Fruit fly (Drosophila melanogaster): ENCODE measurements around the gene P5CDh2.

P5CDh2 gene

dm6 chr3R:21893929-21894328, 16.2 kb downstream of the P5CDh2 start:
- TF ChIP-seq usp (GFP tag; optimal IDR thresholded peaks at IDR 0.05) (no peak), pan (optimal IDR thresholded peaks at IDR 0.05) (no peak), psq (optimal IDR thresholded peaks at IDR 0.05) (no peak), EcR (GFP tag; optimal IDR thresholded peaks at IDR 0.05) (no peak), Dll (optimal IDR thresholded peaks at IDR 0.05) (no peak), CG8478 (optimal IDR thresholded peaks at IDR 0.05) (no peak)

dm6 chr3R:21895961-21896875, 18.5 kb downstream of the P5CDh2 start:
- no peak for TF ChIP-seq psq (optimal IDR thresholded peaks at IDR 0.05)
- peak; percentile 77 to 82 for TF ChIP-seq EcR (GFP tag; optimal IDR thresholded peaks at IDR 0.05)

- TF ChIP-seq usp (GFP tag; optimal IDR thresholded peaks at IDR 0.05) (no peak), Dll (optimal IDR thresholded peaks at IDR 0.05) (no peak), CG8478 (optimal IDR thresholded peaks at IDR 0.05) (no peak), psq (optimal IDR thresholded peaks at IDR 0.05) (no peak), pan (optimal IDR thresholded peaks at IDR 0.05) (no peak), EcR (GFP tag; optimal IDR thresholded peaks at IDR 0.05) (no peak)
Measured at dm6 chr3R:21897565-21897964, 19.8 kb downstream of the P5CDh2 start.

dm6 chr3R:21898758-21899157, 21.0 kb downstream of the P5CDh2 start:
- peak; percentile 59 to 85 for TF ChIP-seq EcR (GFP tag; optimal IDR thresholded peaks at IDR 0.05)
- TF ChIP-seq usp (GFP tag; optimal IDR thresholded peaks at IDR 0.05): no peak
- TF ChIP-seq pan (optimal IDR thresholded peaks at IDR 0.05): no peak
- TF ChIP-seq CG8478 (optimal IDR thresholded peaks at IDR 0.05): no peak

- TF ChIP-seq Dll (optimal IDR thresholded peaks at IDR 0.05): no peak
- no peak for TF ChIP-seq usp (GFP tag; optimal IDR thresholded peaks at IDR 0.05)
- TF ChIP-seq EcR (GFP tag; optimal IDR thresholded peaks at IDR 0.05): no peak
- TF ChIP-seq pan (optimal IDR thresholded peaks at IDR 0.05): no peak
- TF ChIP-seq CG8478 (optimal IDR thresholded peaks at IDR 0.05): no peak
- TF ChIP-seq psq (optimal IDR thresholded peaks at IDR 0.05): no peak
Measured at dm6 chr3R:21899170-21899575, 21.4 kb downstream of the P5CDh2 start.

- TF ChIP-seq Dll (optimal IDR thresholded peaks at IDR 0.05) (no peak), usp (GFP tag; optimal IDR thresholded peaks at IDR 0.05) (no peak), CG8478 (optimal IDR thresholded peaks at IDR 0.05) (no peak), pan (optimal IDR thresholded peaks at IDR 0.05) (no peak), EcR (GFP tag; optimal IDR thresholded peaks at IDR 0.05) (peak; percentile 34 to 77), psq (optimal IDR thresholded peaks at IDR 0.05) (no peak)
Measured at dm6 chr3R:21904345-21904744, 26.6 kb downstream of the P5CDh2 start.

- no peak for TF ChIP-seq Dll (optimal IDR thresholded peaks at IDR 0.05)
- TF ChIP-seq psq (optimal IDR thresholded peaks at IDR 0.05): no peak
- TF ChIP-seq EcR (GFP tag; optimal IDR thresholded peaks at IDR 0.05): no peak
- TF ChIP-seq pan (optimal IDR thresholded peaks at IDR 0.05): no peak
- TF ChIP-seq CG8478 (optimal IDR thresholded peaks at IDR 0.05): no peak
- no peak for TF ChIP-seq usp (GFP tag; optimal IDR thresholded peaks at IDR 0.05)
Measured at dm6 chr3R:21905615-21906014, 27.9 kb downstream of the P5CDh2 start.

dm6 chr3R:21906867-21907266, 29.1 kb downstream of the P5CDh2 start:
- TF ChIP-seq Dll (optimal IDR thresholded peaks at IDR 0.05): no peak
- TF ChIP-seq EcR (GFP tag; optimal IDR thresholded peaks at IDR 0.05): no peak
- TF ChIP-seq usp (GFP tag; optimal IDR thresholded peaks at IDR 0.05): no peak
- no peak for TF ChIP-seq pan (optimal IDR thresholded peaks at IDR 0.05)
- TF ChIP-seq CG8478 (optimal IDR thresholded peaks at IDR 0.05): no peak
- TF ChIP-seq psq (optimal IDR thresholded peaks at IDR 0.05): no peak

- TF ChIP-seq usp (GFP tag; optimal IDR thresholded peaks at IDR 0.05): no peak
- no peak for TF ChIP-seq CG8478 (optimal IDR thresholded peaks at IDR 0.05)
- TF ChIP-seq Dll (optimal IDR thresholded peaks at IDR 0.05): no peak
- TF ChIP-seq pan (optimal IDR thresholded peaks at IDR 0.05): no peak
- TF ChIP-seq psq (optimal IDR thresholded peaks at IDR 0.05): no peak
- no peak for TF ChIP-seq EcR (GFP tag; optimal IDR thresholded peaks at IDR 0.05)
Measured at dm6 chr3R:21911516-21911915, 33.8 kb downstream of the P5CDh2 start, which contains the start of gene Qsox3. Gene Qsox3 (plus strand): TSS chr3R:21911816.

dm6 chr3R:21913447-21913846, 35.7 kb downstream of the P5CDh2 start, which contains the start of gene Qsox2:
Gene Qsox2 (plus strand): TSS chr3R:21913747.
- no peak for TF ChIP-seq pan (optimal IDR thresholded peaks at IDR 0.05)

dm6 chr3R:21916987-21917386, 39.3 kb downstream of the P5CDh2 start:
- TF ChIP-seq psq (optimal IDR thresholded peaks at IDR 0.05) (no peak), EcR (GFP tag; optimal IDR thresholded peaks at IDR 0.05) (no peak), Dll (optimal IDR thresholded peaks at IDR 0.05) (no peak), usp (GFP tag; optimal IDR thresholded peaks at IDR 0.05) (no peak), CG8478 (optimal IDR thresholded peaks at IDR 0.05) (no peak), pan (optimal IDR thresholded peaks at IDR 0.05) (no peak)

dm6 chr3R:21920495-21920894, 42.8 kb downstream of the P5CDh2 start:
- TF ChIP-seq Dll (optimal IDR thresholded peaks at IDR 0.05): no peak
